Worm (Caenorhabditis elegans) whole organism, L1 larva: ENCODE measurements around the gene nhr-261.

ENCODE experiments used
- C04F5.9 ChIP-seq: sonication (generic microtip); optimal IDR thresholded peaks from 2 replicates; lab custom pipeline; 2016; ENCODE audit warnings: missing genetic modification characterization, missing compliant biosample characterization
- C16A3.4 ChIP-seq: fragments of 150-350 bp; optimal IDR thresholded peaks from 2 replicates; lab custom pipeline; 2014; ENCODE audit warnings: missing biosample characterization, missing genetic modification characterization
- C34B4.2 ChIP-seq: sonication (generic microtip); optimal IDR thresholded peaks from 2 replicates; lab custom pipeline; 2017; ENCODE audit warnings: mild to moderate bottlenecking, missing genetic modification characterization, missing compliant biosample characterization
- F16B12.6 ChIP-seq: fragments of 150-350 bp; optimal IDR thresholded peaks from 2 replicates; lab custom pipeline; 2014; ENCODE audit warnings: missing biosample characterization, missing genetic modification characterization
- Y116A8C.19 ChIP-seq: sonication (generic microtip); optimal IDR thresholded peaks from 2 replicates; lab custom pipeline; 2016; ENCODE audit warnings: missing compliant biosample characterization, missing genetic modification characterization, borderline replicate concordance
- aha-1 ChIP-seq: fragments of 150-350 bp; optimal IDR thresholded peaks from 2 replicates; lab custom pipeline; 2014; ENCODE audit warnings: missing biosample characterization, missing genetic modification characterization
- alr-1 ChIP-seq: fragments of 200-800 bp; sonication (Bioruptor generic); optimal IDR thresholded peaks from 2 replicates; lab custom pipeline; 2018; ENCODE audit warnings: borderline replicate concordance, mild to moderate bottlenecking, missing genetic modification characterization, missing compliant biosample characterization
- ama-1 ChIP-seq: fragments of 150-350 bp; optimal IDR thresholded peaks from 2 replicates; lab custom pipeline; 2014
- blmp-1 ChIP-seq: fragments of 150-350 bp; optimal IDR thresholded peaks from 2 replicates; lab custom pipeline; 2014; ENCODE audit warnings: missing biosample characterization, missing genetic modification characterization
- ceh-63 ChIP-seq: fragments of 200-800 bp; sonication (Bioruptor generic); optimal IDR thresholded peaks from 2 replicates; lab custom pipeline; 2018; ENCODE audit warnings: mild to moderate bottlenecking, missing genetic modification characterization, missing compliant biosample characterization
- ceh-82 ChIP-seq, 3 experiments: fragments of 150-350 bp in 1 of 3; sonication (generic microtip) in 2 of 3; optimal IDR thresholded peaks; 2 replicates each; lab custom pipeline; 2014 to 2017; ENCODE audit warnings: missing biosample characterization in 3 of 3, missing genetic modification characterization in 3 of 3
- ces-1 ChIP-seq: fragments of 150-350 bp; optimal IDR thresholded peaks from 2 replicates; lab custom pipeline; 2014; ENCODE audit warnings: missing biosample characterization, missing genetic modification reagents, missing genetic modification characterization
- efl-3 ChIP-seq: fragments of 200-800 bp; sonication (Bioruptor generic); optimal IDR thresholded peaks from 2 replicates; lab custom pipeline; 2018; ENCODE audit warnings: mild to moderate bottlenecking, missing genetic modification characterization, missing compliant biosample characterization
- egl-13 ChIP-seq: sonication (generic microtip); optimal IDR thresholded peaks from 2 replicates; lab custom pipeline; 2016; ENCODE audit warnings: missing genotype, missing genetic modification reagents, missing genetic modification characterization, missing compliant biosample characterization
- elt-2 ChIP-seq: sonication (generic microtip); optimal IDR thresholded peaks from 2 replicates; lab custom pipeline; 2016; ENCODE audit warnings: missing genetic modification characterization, mild to moderate bottlenecking, inconsistent platforms, missing compliant biosample characterization, missing genetic modification reagents
- elt-3 ChIP-seq, 6 experiments: fragments of 150-350 bp in 1 of 6; sonication (generic microtip); optimal IDR thresholded peaks; 2 replicates each; lab custom pipeline; 2017 to 2018; ENCODE audit warnings: missing biosample characterization in 6 of 6, missing genetic modification characterization in 6 of 6, inconsistent platforms in 1 of 6
- ets-5 ChIP-seq: fragments of 200-800 bp; sonication (Bioruptor generic); IDR thresholded peaks from 2 replicates; pipeline ENCODE4 v1.3.6; 2022; ENCODE audit warnings: missing genetic modification characterization, missing compliant biosample characterization
- fkh-8 ChIP-seq: sonication (generic microtip); optimal IDR thresholded peaks from 2 replicates; lab custom pipeline; 2016; ENCODE audit warnings: mild to moderate bottlenecking, missing genetic modification characterization, missing compliant biosample characterization
- fos-1 ChIP-seq: fragments of 150-350 bp; optimal IDR thresholded peaks from 2 replicates; lab custom pipeline; 2014; ENCODE audit warnings: missing biosample characterization, missing genetic modification characterization
- grh-1 ChIP-seq: fragments of 200-800 bp; sonication (Bioruptor generic); IDR thresholded peaks from 2 replicates; pipeline ENCODE4 v1.3.6; 2022; ENCODE audit warnings: missing genetic modification reagents, missing genetic modification characterization, missing compliant biosample characterization
- hlh-4 ChIP-seq: sonication (generic microtip); optimal IDR thresholded peaks from 2 replicates; lab custom pipeline; 2016; ENCODE audit warnings: mild to moderate bottlenecking, missing genetic modification characterization, missing compliant biosample characterization
- irx-1 ChIP-seq: sonication (generic microtip); optimal IDR thresholded peaks from 2 replicates; lab custom pipeline; 2016; ENCODE audit warnings: missing genetic modification characterization, missing compliant biosample characterization
- isw-1 ChIP-seq: fragments of 200-800 bp; sonication (Bioruptor generic); IDR thresholded peaks from 2 replicates; pipeline ENCODE4 v1.3.6; 2022; ENCODE audit warnings: missing genetic modification characterization, missing compliant biosample characterization
- jun-1 ChIP-seq: fragments of 150-350 bp; optimal IDR thresholded peaks from 2 replicates; lab custom pipeline; 2014; ENCODE audit warnings: missing biosample characterization, missing genetic modification reagents, missing genetic modification characterization
- lin-13 ChIP-seq: fragments of 150-350 bp; optimal IDR thresholded peaks from 2 replicates; lab custom pipeline; 2014; ENCODE audit warnings: missing biosample characterization, missing genetic modification reagents, missing genetic modification characterization
- lin-14 ChIP-seq: fragments of 200-800 bp; sonication (Bioruptor generic); optimal IDR thresholded peaks from 2 replicates; lab custom pipeline; 2018; ENCODE audit warnings: mild to moderate bottlenecking, missing genetic modification characterization, moderate library complexity, missing compliant biosample characterization
- lin-15B ChIP-seq: fragments of 150-350 bp; sonication (generic microtip); optimal IDR thresholded peaks from 3 replicates; lab custom pipeline; 2014; ENCODE audit warnings: missing biosample characterization, missing genetic modification characterization
- lin-35 ChIP-seq, 2 experiments: fragments of 150-350 bp; optimal IDR thresholded peaks; 2 replicates each; lab custom pipeline; 2014; ENCODE audit warnings: missing biosample characterization in 2 of 2, missing genetic modification characterization in 2 of 2, missing genetic modification reagents in 2 of 2
- lin-39 ChIP-seq: fragments of 150-350 bp; optimal IDR thresholded peaks from 2 replicates; lab custom pipeline; 2014; ENCODE audit warnings: missing biosample characterization, missing genetic modification reagents, missing genetic modification characterization
- mab-9 ChIP-seq: fragments of 200-800 bp; sonication (Bioruptor generic); IDR thresholded peaks from 2 replicates; pipeline ENCODE4 v1.3.6; 2022; ENCODE audit warnings: missing genetic modification reagents, missing genetic modification characterization, missing compliant biosample characterization
- mdl-1 ChIP-seq, 2 experiments: fragments of 150-350 bp; optimal IDR thresholded peaks; 2 replicates each; lab custom pipeline; 2014 to 2017; ENCODE audit warnings: missing biosample characterization in 2 of 2, missing genetic modification characterization in 2 of 2, inconsistent platforms in 1 of 2
- mef-2 ChIP-seq: fragments of 150-350 bp; optimal IDR thresholded peaks from 2 replicates; lab custom pipeline; 2014; ENCODE audit warnings: missing biosample characterization, missing genetic modification characterization
- mep-1 ChIP-seq: fragments of 150-350 bp; optimal IDR thresholded peaks from 2 replicates; lab custom pipeline; 2014; ENCODE audit warnings: missing biosample characterization, missing genetic modification characterization
- nhr-19 ChIP-seq: fragments of 200-800 bp; sonication (Bioruptor generic); conservative IDR thresholded peaks from 2 replicates; pipeline ENCODE4 v1.3.6; 2022; ENCODE audit warnings: missing genetic modification characterization, missing compliant biosample characterization
- nhr-20 ChIP-seq: sonication (generic microtip); optimal IDR thresholded peaks from 2 replicates; lab custom pipeline; 2016; ENCODE audit warnings: mild to moderate bottlenecking, missing genetic modification characterization, missing compliant biosample characterization
- nhr-237 ChIP-seq: fragments of 150-350 bp; optimal IDR thresholded peaks from 2 replicates; lab custom pipeline; 2014; ENCODE audit warnings: missing biosample characterization, missing genetic modification characterization
- nhr-28 ChIP-seq: fragments of 150-350 bp; optimal IDR thresholded peaks from 2 replicates; lab custom pipeline; 2014; ENCODE audit warnings: missing biosample characterization, missing genetic modification characterization
- nhr-71 ChIP-seq: sonication (generic microtip); optimal IDR thresholded peaks from 2 replicates; lab custom pipeline; 2016; ENCODE audit warnings: mild to moderate bottlenecking, missing genetic modification characterization, moderate library complexity, missing compliant biosample characterization
- nhr-77 ChIP-seq: fragments of 150-350 bp; optimal IDR thresholded peaks from 2 replicates; lab custom pipeline; 2014; ENCODE audit warnings: missing biosample characterization, missing genetic modification characterization
- nhr-85 ChIP-seq: sonication (generic microtip); peaks from one replicate; lab custom pipeline; 2016; ENCODE audit warnings: missing genetic modification characterization, inconsistent platforms, missing compliant biosample characterization
- nhr-90 ChIP-seq: sonication (generic microtip); optimal IDR thresholded peaks from 2 replicates; lab custom pipeline; 2016; ENCODE audit warnings: mild to moderate bottlenecking, missing genetic modification characterization, missing compliant biosample characterization; ENCODE audit not compliant: poor library complexity
- pag-3 ChIP-seq: sonication (generic microtip); optimal IDR thresholded peaks from 2 replicates; lab custom pipeline; 2017; ENCODE audit warnings: missing genetic modification characterization, mild to moderate bottlenecking, missing compliant biosample characterization, antibody characterized with exemption, borderline replicate concordance; ENCODE audit not compliant: insufficient read depth
- pqm-1 ChIP-seq: sonication (generic microtip); optimal IDR thresholded peaks from 3 replicates; lab custom pipeline; 2017; ENCODE audit warnings: missing biosample characterization, missing genetic modification characterization
- rnt-1 ChIP-seq: sonication (generic microtip); optimal IDR thresholded peaks from 2 replicates; lab custom pipeline; 2016; ENCODE audit warnings: mild to moderate bottlenecking, missing genetic modification characterization, moderate library complexity, missing compliant biosample characterization
- skn-1 ChIP-seq: fragments of 150-350 bp; optimal IDR thresholded peaks from 2 replicates; lab custom pipeline; 2014; ENCODE audit warnings: missing biosample characterization, missing genetic modification characterization
- snpc-4 ChIP-seq: fragments of 150-350 bp; optimal IDR thresholded peaks from 2 replicates; lab custom pipeline; 2014; ENCODE audit warnings: missing biosample characterization, missing genetic modification characterization
- swsn-7 ChIP-seq: sonication (generic microtip); optimal IDR thresholded peaks from 2 replicates; lab custom pipeline; 2016; ENCODE audit warnings: missing genetic modification characterization, missing compliant biosample characterization
- tlp-1 ChIP-seq: fragments of 150-350 bp; optimal IDR thresholded peaks from 2 replicates; lab custom pipeline; 2014; ENCODE audit warnings: missing biosample characterization, missing genetic modification characterization
- unc-130 ChIP-seq: fragments of 150-350 bp; optimal IDR thresholded peaks from 2 replicates; lab custom pipeline; 2017; ENCODE audit warnings: missing biosample characterization, missing genetic modification characterization, inconsistent platforms
- unc-30 ChIP-seq: sonication (generic microtip); optimal IDR thresholded peaks from 2 replicates; lab custom pipeline; 2017; ENCODE audit warnings: missing biosample characterization, missing genetic modification characterization
- unc-62 ChIP-seq: fragments of 150-350 bp; optimal IDR thresholded peaks from 2 replicates; lab custom pipeline; 2014; ENCODE audit warnings: missing biosample characterization, missing genetic modification reagents, missing genetic modification characterization
- unc-86 ChIP-seq: sonication (generic microtip); optimal IDR thresholded peaks from 2 replicates; lab custom pipeline; 2016; ENCODE audit warnings: missing genetic modification characterization, missing compliant biosample characterization
- zip-4 ChIP-seq: fragments of 200-800 bp; sonication (Bioruptor generic); optimal IDR thresholded peaks from 2 replicates; lab custom pipeline; 2018; ENCODE audit warnings: mild to moderate bottlenecking, missing genetic modification characterization, moderate library complexity, missing compliant biosample characterization
- ztf-11 ChIP-seq, 2 experiments: sonication (generic microtip); optimal IDR thresholded peaks; 2 replicates each; lab custom pipeline; 2016 to 2017; ENCODE audit warnings: missing genetic modification characterization in 2 of 2, missing biosample characterization in 1 of 2, missing compliant biosample characterization in 1 of 2

The nhr-261 gene

DNA sequence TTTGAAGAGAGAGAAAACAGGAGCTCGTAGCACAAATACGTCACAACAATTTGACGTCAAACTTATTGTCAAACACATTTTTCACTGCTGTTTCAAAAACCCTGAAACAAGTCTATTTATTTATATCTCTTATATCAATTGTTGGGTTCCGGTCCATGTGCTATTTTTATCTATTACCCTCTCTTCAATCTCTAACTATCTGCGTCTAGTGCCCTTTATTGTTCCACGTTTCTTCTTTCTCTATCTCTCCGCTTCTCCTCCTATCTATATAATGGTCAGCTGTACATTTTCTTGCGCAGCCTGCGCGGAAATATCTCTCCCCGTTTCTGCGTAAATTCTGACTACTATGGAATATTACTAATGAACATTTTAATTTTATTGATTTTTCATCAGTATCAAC is 32.4 kb upstream of the nhr-261 start:
- TF ChIP-seq nhr-90 (tag; lab: Kevin White, UChicago) (peak; percentile 12), C04F5.9 (tag; lab: Kevin White, UChicago) (no peak), jun-1 (tag; lab: Kevin White, UChicago) (peak; percentile 27), mdl-1 (tag; optimal IDR thresholded peaks at IDR 0.05; lab: Kevin White, UChicago) (peak in 1 of 2 experiments; percentile 27), unc-30 (tag; lab: Kevin White, UChicago) (no peak), nhr-77 (no peak), unc-130 (tag; lab: Kevin White, UChicago) (peak; percentile 13), lin-35 (GFP tag; optimal IDR thresholded peaks at IDR 0.05; lab: Kevin White, UChicago) (peak; percentile 24 to 56), lin-13 (no peak), ceh-63 (no peak), nhr-85 (tag; lab: Kevin White, UChicago) (peak; percentile 78), mep-1 (tag; lab: Kevin White, UChicago) (peak; percentile 57), mef-2 (tag; lab: Kevin White, UChicago) (peak; percentile 92), lin-39 (tag; lab: Kevin White, UChicago) (no peak), nhr-71 (tag; lab: Kevin White, UChicago) (peak; percentile 77), unc-86 (peak; percentile 23), blmp-1 (peak; percentile 45), snpc-4 (tag; lab: Kevin White, UChicago) (peak; percentile 33), zip-4 (GFP tag; lab: Kevin White, UChicago) (no peak), ama-1 (no peak), pqm-1 (tag; lab: Kevin White, UChicago) (no peak), mab-9 (GFP tag; lab: Robert Waterston, UW) (no peak), swsn-7 (tag; lab: Kevin White, UChicago) (peak; percentile 41), egl-13 (tag; lab: Kevin White, UChicago) (peak; percentile 47), hlh-4 (no peak), lin-15B (tag; lab: Kevin White, UChicago) (no peak), ces-1 (no peak), ets-5 (no peak), nhr-20 (tag; lab: Kevin White, UChicago) (peak; percentile 66), aha-1 (tag; lab: Kevin White, UChicago) (no peak), irx-1 (tag; lab: Kevin White, UChicago) (no peak), isw-1 (GFP tag; lab: Robert Waterston, UW) (peak; percentile 19; the same call in 1 of the 2 replicates), nhr-28 (tag; lab: Kevin White, UChicago) (no peak), grh-1 (GFP tag; lab: Robert Waterston, UW) (0 out of 2 replicates have a peak, but pooled peaks have one; percentile 26), ztf-11 (tag; optimal IDR thresholded peaks at IDR 0.05; lab: Kevin White, UChicago) (no peak), lin-14 (GFP tag; lab: Kevin White, UChicago) (peak; percentile 88), efl-3 (no peak), fos-1 (tag; lab: Kevin White, UChicago) (peak; percentile 17), C34B4.2 (no peak), nhr-237 (no peak), elt-2 (tag; lab: Kevin White, UChicago) (peak; percentile 5), rnt-1 (peak; percentile 54), F16B12.6 (no peak), C16A3.4 (tag; lab: Kevin White, UChicago) (no peak), elt-3 (tag; optimal IDR thresholded peaks at IDR 0.05; lab: Kevin White, UChicago) (peak in 2 of 6 experiments; percentile 39 to 59), nhr-19 (peak; percentile 56), pag-3 (tag; lab: Kevin White, UChicago) (no peak), tlp-1 (tag; lab: Kevin White, UChicago) (no peak), fkh-8 (peak; percentile 35), skn-1 (tag; lab: Kevin White, UChicago) (peak; percentile 59), Y116A8C.19 (tag; lab: Kevin White, UChicago) (no peak), ceh-82 (tag; optimal IDR thresholded peaks at IDR 0.05; lab: Kevin White, UChicago) (peak in 1 of 3 experiments; percentile 15), unc-62 (no peak), alr-1 (no peak)
